Worm (Caenorhabditis elegans) whole organism, L4 larva: ENCODE measurements around the gene nas-17.

ENCODE experiments used
- F10B5.3 ChIP-seq: sonication (generic microtip); optimal IDR thresholded peaks from 2 replicates; lab custom pipeline; 2016; ENCODE audit warnings: mild to moderate bottlenecking, missing genetic modification characterization, missing compliant biosample characterization
- F49E8.2 ChIP-seq: sonication (generic microtip); optimal IDR thresholded peaks from 2 replicates; lab custom pipeline; 2016; ENCODE audit warnings: missing compliant biosample characterization, mild to moderate bottlenecking, missing genetic modification characterization, borderline replicate concordance
- Y75B8A.6 ChIP-seq: fragments of 200-800 bp; sonication (Bioruptor generic); IDR thresholded peaks from 2 replicates; pipeline ENCODE4 v1.3.6; 2022; ENCODE audit warnings: missing genetic modification reagents, missing genetic modification characterization, missing compliant biosample characterization
- attf-4 ChIP-seq: sonication (generic microtip); optimal IDR thresholded peaks from 3 replicates; lab custom pipeline; 2017; ENCODE audit warnings: missing biosample characterization, missing genetic modification characterization
- ceh-20 ChIP-seq: fragments of 200-800 bp; sonication (Bioruptor generic); IDR thresholded peaks from 2 replicates; pipeline ENCODE4 v1.3.6; 2022; ENCODE audit warnings: missing genetic modification reagents, missing genetic modification characterization, missing compliant biosample characterization
- ctbp-1 ChIP-seq: fragments of 200-800 bp; sonication (Bioruptor generic); IDR thresholded peaks from 2 replicates; pipeline ENCODE4 v1.3.6; 2022; ENCODE audit warnings: missing genetic modification reagents, missing genetic modification characterization, missing compliant biosample characterization
- daf-16 ChIP-seq, 3 experiments: sonication (generic microtip); optimal IDR thresholded peaks; 2 replicates each; lab custom pipeline; 2016 to 2017; ENCODE audit warnings: missing genetic modification characterization in 3 of 3, missing genetic modification reagents in 3 of 3, mild to moderate bottlenecking in 2 of 3, missing compliant biosample characterization in 2 of 3, missing biosample characterization in 1 of 3, moderate library complexity in 1 of 3
- dmd-8 ChIP-seq: fragments of 200-800 bp; sonication (Bioruptor generic); IDR thresholded peaks from 2 replicates; pipeline ENCODE4 v1.3.6; 2022; ENCODE audit warnings: missing genetic modification characterization, missing compliant biosample characterization
- dpl-1 ChIP-seq: fragments of 150-350 bp; optimal IDR thresholded peaks from 2 replicates; lab custom pipeline; 2014; ENCODE audit warnings: missing biosample characterization, missing genetic modification reagents, missing genetic modification characterization
- egl-27 ChIP-seq: sonication (generic microtip); optimal IDR thresholded peaks from 3 replicates; lab custom pipeline; 2017; ENCODE audit warnings: missing biosample characterization, missing genetic modification reagents, missing genetic modification characterization
- egl-43 ChIP-seq: fragments of 200-800 bp; sonication (Bioruptor generic); IDR thresholded peaks from 2 replicates; pipeline ENCODE4 v1.3.6; 2022; ENCODE audit warnings: missing genetic modification reagents, missing genetic modification characterization, missing compliant biosample characterization
- fkh-10 ChIP-seq: fragments of 150-350 bp; optimal IDR thresholded peaks from 2 replicates; lab custom pipeline; 2014; ENCODE audit warnings: missing biosample characterization, missing genetic modification reagents, missing genetic modification characterization
- fos-1 ChIP-seq: fragments of 150-350 bp; optimal IDR thresholded peaks from 2 replicates; lab custom pipeline; 2014; ENCODE audit warnings: missing biosample characterization, missing genetic modification characterization
- hlh-30 ChIP-seq: sonication (generic microtip); optimal IDR thresholded peaks from 2 replicates; lab custom pipeline; 2017; ENCODE audit warnings: antibody characterized with exemption, mild to moderate bottlenecking, missing genetic modification characterization, missing compliant biosample characterization; ENCODE audit not compliant: insufficient read depth
- lsy-2 ChIP-seq, 2 experiments: fragments of 150-350 bp in 1 of 2; sonication (generic microtip) in 1 of 2; optimal IDR thresholded peaks; 2 replicates each; lab custom pipeline; 2014 to 2017; ENCODE audit warnings: missing biosample characterization in 2 of 2, missing genetic modification characterization in 2 of 2
- madf-5 ChIP-seq, 2 experiments: fragments of 200-800 bp; sonication (Bioruptor generic); IDR thresholded peaks; 2 replicates each; pipeline ENCODE4 v1.3.6; 2022; ENCODE audit warnings: missing compliant biosample characterization in 2 of 2, missing genetic modification characterization in 2 of 2
- mdt-29 ChIP-seq: fragments of 200-800 bp; sonication (Bioruptor generic); IDR thresholded peaks from 2 replicates; pipeline ENCODE4 v1.3.6; 2022; ENCODE audit warnings: missing genetic modification reagents, missing genetic modification characterization, missing compliant biosample characterization
- mxl-2 ChIP-seq: fragments of 200-800 bp; sonication (Bioruptor generic); conservative IDR thresholded peaks from 2 replicates; pipeline ENCODE4 v1.3.6; 2022; ENCODE audit warnings: missing genetic modification reagents, missing genetic modification characterization, missing compliant biosample characterization
- mxl-3 ChIP-seq: fragments of 200-800 bp; sonication (Bioruptor generic); optimal IDR thresholded peaks from 2 replicates; lab custom pipeline; 2018; ENCODE audit warnings: mild to moderate bottlenecking, missing genetic modification characterization, missing compliant biosample characterization
- nhr-42 ChIP-seq: fragments of 200-800 bp; sonication (Bioruptor generic); IDR thresholded peaks from 2 replicates; pipeline ENCODE4 v1.3.6; 2022; ENCODE audit warnings: missing genetic modification characterization, missing compliant biosample characterization
- pha-4 ChIP-seq, 2 experiments: fragments of 150-350 bp in 1 of 2; fragments of 200-800 bp in 1 of 2; sonication (Bioruptor generic) in 1 of 2; IDR thresholded peaks in 1 of 2; optimal IDR thresholded peaks in 1 of 2; 2 replicates each; pipeline versions ENCODE4 v1.3.6 to Lab custom; 2014 to 2022; ENCODE audit warnings: missing genetic modification characterization in 2 of 2, missing genetic modification reagents in 2 of 2, missing biosample characterization in 1 of 2, missing compliant biosample characterization in 1 of 2
- php-3 ChIP-seq: fragments of 200-800 bp; sonication (Bioruptor generic); IDR thresholded peaks from 2 replicates; pipeline ENCODE4 v1.3.6; 2022; ENCODE audit warnings: missing genetic modification reagents, missing genetic modification characterization, missing compliant biosample characterization
- pqm-1 ChIP-seq: sonication (generic microtip); optimal IDR thresholded peaks from 2 replicates; lab custom pipeline; 2017; ENCODE audit warnings: missing biosample characterization, missing genetic modification characterization
- rbr-2 ChIP-seq: sonication (generic microtip); optimal IDR thresholded peaks from 2 replicates; lab custom pipeline; 2016; ENCODE audit warnings: missing genotype, missing genetic modification characterization, missing compliant biosample characterization
- sdz-12 ChIP-seq: fragments of 200-800 bp; sonication (Bioruptor generic); optimal IDR thresholded peaks from 2 replicates; lab custom pipeline; 2018; ENCODE audit warnings: mild to moderate bottlenecking, missing genetic modification characterization, missing compliant biosample characterization
- set-16 ChIP-seq: fragments of 200-800 bp; sonication (Bioruptor generic); IDR thresholded peaks from 2 replicates; pipeline ENCODE4 v1.3.6; 2022; ENCODE audit warnings: missing genetic modification reagents, missing genetic modification characterization, missing compliant biosample characterization
- spr-1 ChIP-seq: sonication (generic microtip); optimal IDR thresholded peaks from 2 replicates; lab custom pipeline; 2016; ENCODE audit warnings: mild to moderate bottlenecking, missing genetic modification characterization, missing compliant biosample characterization
- tra-1 ChIP-seq: fragments of 200-800 bp; sonication (Bioruptor generic); IDR thresholded peaks from 2 replicates; pipeline ENCODE4 v1.3.6; 2022; ENCODE audit warnings: missing genetic modification reagents, missing genetic modification characterization, missing compliant biosample characterization
- unc-62 ChIP-seq, 3 experiments: fragments of 150-350 bp in 1 of 3; sonication (generic microtip); optimal IDR thresholded peaks in 2 of 3; peaks in 1 of 3; 1 replicate in 1 of 3; 2 replicates in 2 of 3; lab custom pipeline; 2014 to 2017; ENCODE audit warnings: missing biosample characterization in 3 of 3, missing genetic modification characterization in 3 of 3, missing genetic modification reagents in 3 of 3, missing genotype in 1 of 3
- zfp-2 ChIP-seq: sonication (generic microtip); optimal IDR thresholded peaks from 2 replicates; lab custom pipeline; 2016; ENCODE audit warnings: mild to moderate bottlenecking, missing genetic modification characterization, missing compliant biosample characterization

nas-17 gene

DNA sequence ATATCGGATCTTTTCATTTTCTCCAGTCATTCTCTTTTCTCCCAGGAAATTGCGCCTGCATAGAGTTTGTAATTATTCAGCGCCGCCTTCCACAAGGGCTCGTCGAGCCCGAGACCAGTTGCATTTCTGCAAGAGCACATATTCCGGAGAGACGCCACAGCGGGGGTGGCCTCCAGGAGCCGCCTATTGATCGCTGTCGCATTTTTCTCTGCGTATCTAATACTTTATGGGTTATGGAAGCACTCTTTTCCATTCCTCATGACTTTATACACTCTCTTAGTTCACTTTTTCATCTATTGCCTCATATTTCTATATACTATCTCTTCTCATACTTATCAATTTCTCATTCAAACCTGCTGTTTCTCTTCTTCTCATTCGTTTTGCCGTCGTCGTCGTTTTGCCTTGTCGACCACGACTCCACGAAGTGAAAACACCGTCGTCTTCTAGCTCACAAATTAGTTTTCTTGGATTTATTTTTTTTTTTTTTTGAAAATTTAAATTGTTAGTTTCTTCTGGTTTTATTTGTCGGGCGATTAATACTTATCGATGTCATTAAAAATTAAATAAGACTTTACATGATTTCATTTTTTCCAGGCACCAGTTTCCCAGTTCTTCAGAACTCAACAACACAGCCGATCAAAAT, 23.4 kb upstream of the nas-17 start, which contains the start of gene cnb-1 (continued):
- TF ChIP-seq daf-16 (GFP tag; optimal IDR thresholded peaks at IDR 0.05; lab: Kevin White, UChicago) (no peak), daf-16 (tag; optimal IDR thresholded peaks at IDR 0.05; lab: Kevin White, UChicago) (peak; percentile 49), dmd-8 (GFP tag; lab: Robert Waterston, UW) (no peak), set-16 (no peak; the same call in none of the 2 replicates), ceh-20 (GFP tag; lab: Robert Waterston, UW) (peak; percentile 57; the same call in 1 of the 2 replicates), Y75B8A.6 (GFP tag; lab: Robert Waterston, UW) (no peak), hlh-30 (peak; percentile 84), nhr-42 (GFP tag; lab: Robert Waterston, UW) (no peak), pqm-1 (tag; lab: Kevin White, UChicago) (peak; percentile 19), spr-1 (peak; percentile 3), rbr-2 (peak; percentile 77), pha-4 (GFP tag; IDR thresholded peaks at IDR 0.05; lab: Robert Waterston, UW) (peak; percentile 47; the same call in 1 of the 2 replicates), pha-4 (tag; optimal IDR thresholded peaks at IDR 0.05; lab: Kevin White, UChicago) (no peak)

ce11 chrV:11379341-11379740, 19.4 kb upstream of the nas-17 start:
- TF ChIP-seq fos-1, result no peak
- peak; percentile 32; the same call in 1 of the 2 replicates for TF ChIP-seq ceh-20 (GFP tag; lab: Robert Waterston, UW)
- TF ChIP-seq, all 104 proteins: peak for 1

ce11 chrV:11380571-11380970, 18.1 kb upstream of the nas-17 start:
- no peak for TF ChIP-seq F10B5.3
- TF ChIP-seq fkh-10 (GFP tag; lab: Kevin White, UChicago), result peak; percentile 38
- TF ChIP-seq unc-62 (GFP tag; optimal IDR thresholded peaks at IDR 0.05 in 1 of 2; lab: Kevin White, UChicago), result peak in 1 of 2 experiments; percentile 68
- no peak for TF ChIP-seq unc-62 (tag; optimal IDR thresholded peaks at IDR 0.05; lab: Kevin White, UChicago)
- no peak for TF ChIP-seq tra-1 (GFP tag; lab: Robert Waterston, UW)

DNA sequence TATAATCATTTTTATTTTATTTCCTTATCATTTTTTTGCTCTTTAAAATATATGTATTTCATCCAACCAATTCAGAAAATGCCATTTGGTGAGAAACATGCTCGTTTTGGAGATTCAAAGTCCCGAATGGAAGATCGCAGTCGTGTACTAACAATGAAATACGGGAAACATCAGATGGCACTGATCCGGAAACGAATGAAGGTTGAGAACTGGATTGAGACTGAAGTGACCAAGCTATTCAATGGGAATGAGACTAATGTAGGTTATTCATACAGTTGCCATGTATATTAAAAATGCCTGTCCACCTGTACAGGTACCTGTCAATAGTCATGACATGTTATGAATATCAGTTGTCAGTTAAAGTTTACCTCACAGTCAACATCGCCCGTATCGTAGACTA, 15.7 kb upstream of the nas-17 start, which contains the start of gene F55C10.5:
Gene F55C10.5 (plus strand): TSS at position 74 of the 400 bp plus-strand sequence.
- no peak for TF ChIP-seq dpl-1 (GFP tag; lab: Kevin White, UChicago)
- TF ChIP-seq unc-62 (GFP tag; optimal IDR thresholded peaks at IDR 0.05 in 1 of 2; lab: Kevin White, UChicago), result peak in 1 of 2 experiments; percentile 94
- TF ChIP-seq unc-62 (tag; optimal IDR thresholded peaks at IDR 0.05; lab: Kevin White, UChicago), result no peak

DNA sequence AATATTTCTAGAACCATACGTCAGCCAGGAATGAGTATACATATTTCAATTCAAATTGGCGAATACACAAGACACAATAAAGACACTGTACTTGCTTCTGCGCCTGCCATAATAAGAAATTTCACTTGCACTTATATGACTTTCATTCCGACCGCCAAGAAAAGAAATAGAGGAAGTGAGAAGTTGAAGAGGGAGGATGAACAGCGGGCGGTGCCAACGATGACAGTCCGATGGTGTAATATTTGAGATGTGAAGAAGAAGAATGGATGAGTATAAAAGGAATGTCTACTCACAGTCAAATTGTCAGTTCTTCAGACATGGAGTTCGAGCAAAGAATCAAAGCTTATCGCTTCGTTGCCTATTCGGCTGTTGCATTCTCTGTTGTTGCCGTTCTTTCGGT, 13.7 kb upstream of the nas-17 start, which contains the start of gene col-154:
Gene col-154 (plus strand): TSS at position 301 of the 400 bp plus-strand sequence.
- TF ChIP-seq mdt-29 (GFP tag; lab: Robert Waterston, UW) (no peak), egl-43 (no peak), dmd-8 (GFP tag; lab: Robert Waterston, UW) (no peak), fos-1 (no peak), egl-27 (tag; lab: Kevin White, UChicago) (no peak), zfp-2 (no peak), pha-4 (GFP tag; IDR thresholded peaks at IDR 0.05; lab: Robert Waterston, UW) (no peak), pha-4 (tag; optimal IDR thresholded peaks at IDR 0.05; lab: Kevin White, UChicago) (no peak), F49E8.2 (tag; lab: Kevin White, UChicago) (no peak), mxl-3 (GFP tag; lab: Kevin White, UChicago) (no peak), ceh-20 (GFP tag; lab: Robert Waterston, UW) (no peak), unc-62 (GFP tag; optimal IDR thresholded peaks at IDR 0.05 in 1 of 2; lab: Kevin White, UChicago) (no peak), unc-62 (tag; optimal IDR thresholded peaks at IDR 0.05; lab: Kevin White, UChicago) (no peak), attf-4 (tag; lab: Kevin White, UChicago) (no peak), madf-5 (GFP tag; IDR thresholded peaks at IDR 0.05; lab: Robert Waterston, UW) (no peak), mxl-2 (GFP tag; lab: Robert Waterston, UW) (no peak), ctbp-1 (GFP tag; lab: Robert Waterston, UW) (no peak), sdz-12 (GFP tag; lab: Kevin White, UChicago) (no peak), lsy-2 (tag; optimal IDR thresholded peaks at IDR 0.05; lab: Kevin White, UChicago) (no peak), php-3 (GFP tag; lab: Robert Waterston, UW) (no peak)
